Fruit fly (Drosophila melanogaster): ENCODE results near the gene CG16781.

Gene CG16781

dm6 chrX:3485304-3485703 is 21.5 kb upstream of the CG16781 start, which contains the start of the genes CG14270 and CG10803 (continued):
- TF ChIP-seq crp (GFP tag; optimal IDR thresholded peaks at IDR 0.05) (peak; percentile 44 to 89), br (optimal IDR thresholded peaks at IDR 0.05) (no peak), CG1602 (GFP tag; optimal IDR thresholded peaks at IDR 0.05) (no peak), CG14860 (GFP tag; IDR thresholded peaks at IDR 0.05; ENCODE audit: partially characterized antibody) (peak; percentile 79), Sox102F (GFP tag; optimal IDR thresholded peaks at IDR 0.05) (no peak), lola (GFP tag; optimal IDR thresholded peaks at IDR 0.05) (peak in 1 of 3 experiments; percentile 7), HLH4C (GFP tag; IDR thresholded peaks at IDR 0.05; ENCODE audit: partially characterized antibody) (peak; percentile 85), Doc3 (GFP tag; IDR thresholded peaks at IDR 0.05; ENCODE audit: partially characterized antibody) (peak; percentile 71), gce (GFP tag; IDR thresholded peaks at IDR 0.05) (0 out of 3 replicates have a peak, but pooled peaks have one; percentile 17), lbe (GFP tag; optimal IDR thresholded peaks at IDR 0.05) (no peak), Rfx (GFP tag; IDR thresholded peaks at IDR 0.05) (no peak), hkb (optimal IDR thresholded peaks at IDR 0.05) (peak; percentile 36), hkb (GFP tag; IDR thresholded peaks at IDR 0.05) (no peak), odd (GFP tag; optimal IDR thresholded peaks at IDR 0.05) (no peak), wor (GFP tag; IDR thresholded peaks at IDR 0.05) (no peak), ewg (GFP tag; optimal IDR thresholded peaks at IDR 0.05) (no peak), CG15514 (GFP tag; optimal IDR thresholded peaks at IDR 0.05) (peak; percentile 93), scrt (GFP tag; optimal IDR thresholded peaks at IDR 0.05) (no peak)

- TF ChIP-seq Xbp1 (GFP tag; optimal IDR thresholded peaks at IDR 0.05) (peak; percentile 82), pho (GFP tag; optimal IDR thresholded peaks at IDR 0.05) (peak; percentile 67), luna (GFP tag; optimal IDR thresholded peaks at IDR 0.05) (peak; percentile 40), Hey (tag; optimal IDR thresholded peaks at IDR 0.05) (no peak), klu (GFP tag; IDR thresholded peaks at IDR 0.05) (peak; percentile 82), amos (GFP tag; IDR thresholded peaks at IDR 0.05; ENCODE audit: partially characterized antibody) (peak; percentile 69), gt (GFP tag; IDR thresholded peaks at IDR 0.05) (peak; percentile 37), Hmx (GFP tag; optimal IDR thresholded peaks at IDR 0.05) (peak; percentile 19), lola (GFP tag; optimal IDR thresholded peaks at IDR 0.05) (peak in 1 of 3 experiments; percentile 61), tna (GFP tag; IDR thresholded peaks at IDR 0.05; ENCODE audit: partially characterized antibody) (peak; percentile 12; the same call in 1 of the 2 replicates), CG2120 (GFP tag; optimal IDR thresholded peaks at IDR 0.05) (peak; percentile 92), CG18619 (GFP tag; optimal IDR thresholded peaks at IDR 0.05) (no peak), CG2199 (GFP tag; IDR thresholded peaks at IDR 0.05) (0 out of 3 replicates have a peak, but pooled peaks have one; percentile 37), NFAT (GFP tag; IDR thresholded peaks at IDR 0.05) (peak; percentile 77), ssp (GFP tag; IDR thresholded peaks at IDR 0.05) (peak; percentile 78), CG15696 (tag; optimal IDR thresholded peaks at IDR 0.05) (peak; percentile 55), bcd (GFP tag; optimal IDR thresholded peaks at IDR 0.05) (peak; percentile 56), bowl (GFP tag; IDR thresholded peaks at IDR 0.05) (0 out of 2 replicates have a peak, but pooled peaks have one; percentile 20), Abd-B (GFP tag; optimal IDR thresholded peaks at IDR 0.05) (peak; percentile 80), CG30431 (GFP tag; optimal IDR thresholded peaks at IDR 0.05) (peak; percentile 32), CG18599 (GFP tag; optimal IDR thresholded peaks at IDR 0.05) (peak; percentile 70), CG4424 (GFP tag; optimal IDR thresholded peaks at IDR 0.05) (peak; percentile 72), Six4 (GFP tag; optimal IDR thresholded peaks at IDR 0.05) (peak; percentile 44), Gug (GFP tag; IDR thresholded peaks at IDR 0.05) (peak; percentile 83), CG4707 (GFP tag; optimal IDR thresholded peaks at IDR 0.05) (no peak), zfh2 (GFP tag; optimal IDR thresholded peaks at IDR 0.05) (peak; percentile 92), ara (GFP tag; IDR thresholded peaks at IDR 0.05) (peak; percentile 85), gcm2 (GFP tag; optimal IDR thresholded peaks at IDR 0.05) (peak; percentile 26), CG7928 (GFP tag; optimal IDR thresholded peaks at IDR 0.05) (no peak), fru (optimal IDR thresholded peaks at IDR 0.05) (no peak), CG11504 (tag; optimal IDR thresholded peaks at IDR 0.05) (no peak)
Observed at dm6 chrX:3482119-3483014, 18.5 kb upstream of the CG16781 start, which contains the start of the genes CG10804 and CG10802. CG10804 (minus strand) TSS chrX:3482322. CG10802 (plus strand) TSS chrX:3482965.
